Worm (Caenorhabditis elegans) whole organism, young adult: ENCODE data around the gene str-187.

Source experiments
- B0035.1 ChIP-seq: sonication (generic microtip); optimal IDR thresholded peaks from 2 replicates; lab custom pipeline; 2016; ENCODE audit warnings: missing genetic modification characterization, mild to moderate bottlenecking, missing compliant biosample characterization, missing genotype, missing genetic modification reagents
- B0336.3 ChIP-seq: fragments of 200-800 bp; sonication (Bioruptor generic); IDR thresholded peaks from 2 replicates; pipeline ENCODE4 v1.3.6; 2022; ENCODE audit warnings: missing genetic modification characterization, missing compliant biosample characterization
- C06A6.2 ChIP-seq: fragments of 200-800 bp; sonication (Bioruptor generic); conservative IDR thresholded peaks from 2 replicates; pipeline ENCODE4 v1.3.6; 2022; ENCODE audit warnings: missing genetic modification characterization, missing compliant biosample characterization
- F33H1.4 ChIP-seq: fragments of 200-800 bp; sonication (Bioruptor generic); IDR thresholded peaks from 2 replicates; pipeline ENCODE4 v1.3.6; 2022; ENCODE audit warnings: missing genetic modification reagents, missing genetic modification characterization, missing compliant biosample characterization
- F37B4.10 ChIP-seq: fragments of 200-800 bp; sonication (Bioruptor generic); IDR thresholded peaks from 2 replicates; pipeline ENCODE4 v1.3.6; 2022; ENCODE audit warnings: missing genetic modification characterization, missing compliant biosample characterization
- F49E8.2 ChIP-seq: sonication (generic microtip); optimal IDR thresholded peaks from 3 replicates; lab custom pipeline; 2017; ENCODE audit warnings: missing genetic modification characterization, mild to moderate bottlenecking, missing compliant biosample characterization, antibody characterized with exemption, moderate library complexity; ENCODE audit not compliant: insufficient read depth
- F55B11.4 ChIP-seq: sonication (generic microtip); optimal IDR thresholded peaks from 2 replicates; lab custom pipeline; 2016; ENCODE audit warnings: missing compliant biosample characterization, missing genetic modification characterization, borderline replicate concordance; ENCODE audit not compliant: insufficient read depth
- F57A8.1 ChIP-seq: fragments of 200-800 bp; sonication (Bioruptor generic); optimal IDR thresholded peaks from 2 replicates; lab custom pipeline; 2018; ENCODE audit warnings: mild to moderate bottlenecking, missing genetic modification characterization, moderate library complexity, missing compliant biosample characterization
- T26A5.8 ChIP-seq: sonication (generic microtip); optimal IDR thresholded peaks from 2 replicates; lab custom pipeline; 2016; ENCODE audit warnings: missing genetic modification characterization, missing compliant biosample characterization
- Y53F4B.3 ChIP-seq: fragments of 200-800 bp; sonication (Bioruptor generic); IDR thresholded peaks from 2 replicates; pipeline ENCODE4 v1.3.6; 2022; ENCODE audit warnings: missing genetic modification reagents, missing genetic modification characterization, missing compliant biosample characterization
- ZK185.1 ChIP-seq: sonication (generic microtip); optimal IDR thresholded peaks from 2 replicates; lab custom pipeline; 2016; ENCODE audit warnings: mild to moderate bottlenecking, missing genetic modification characterization, missing compliant biosample characterization; ENCODE audit not compliant: poor library complexity, severe bottlenecking
- attf-5 ChIP-seq: fragments of 200-800 bp; sonication (Bioruptor generic); optimal IDR thresholded peaks from 2 replicates; lab custom pipeline; 2018; ENCODE audit warnings: mild to moderate bottlenecking, missing genetic modification characterization, missing compliant biosample characterization
- attf-6 ChIP-seq: fragments of 200-800 bp; sonication (Bioruptor generic); IDR thresholded peaks from 2 replicates; pipeline ENCODE4 v1.3.6; 2022; ENCODE audit warnings: missing genetic modification reagents, missing genetic modification characterization, missing compliant biosample characterization
- ceh-79 ChIP-seq: sonication (generic microtip); optimal IDR thresholded peaks from 2 replicates; lab custom pipeline; 2017; ENCODE audit warnings: mild to moderate bottlenecking, missing genetic modification characterization, missing compliant biosample characterization
- dox-1 ChIP-seq: fragments of 200-800 bp; sonication (Bioruptor generic); IDR thresholded peaks from 2 replicates; pipeline ENCODE4 v1.3.6; 2022; ENCODE audit warnings: missing genetic modification reagents, missing genetic modification characterization, missing compliant biosample characterization
- ekl-4 ChIP-seq: fragments of 200-800 bp; sonication (Bioruptor generic); IDR thresholded peaks from 2 replicates; pipeline ENCODE4 v1.3.6; 2022; ENCODE audit warnings: missing genetic modification reagents, missing genetic modification characterization, missing compliant biosample characterization
- gei-17 ChIP-seq: fragments of 200-800 bp; sonication (Bioruptor generic); optimal IDR thresholded peaks from 2 replicates; lab custom pipeline; 2018; ENCODE audit warnings: mild to moderate bottlenecking, missing genetic modification characterization, missing compliant biosample characterization
- hlh-12 ChIP-seq: sonication (generic microtip); optimal IDR thresholded peaks from 2 replicates; lab custom pipeline; 2016; ENCODE audit warnings: missing genetic modification characterization, missing compliant biosample characterization
- hmg-20 ChIP-seq: fragments of 200-800 bp; sonication (Bioruptor generic); IDR thresholded peaks from 2 replicates; pipeline ENCODE4 v1.3.6; 2022; ENCODE audit warnings: missing genetic modification reagents, missing genetic modification characterization, missing compliant biosample characterization
- hrde-1 ChIP-seq: sonication (generic microtip); optimal IDR thresholded peaks from 2 replicates; lab custom pipeline; 2016; ENCODE audit warnings: missing genetic modification characterization, mild to moderate bottlenecking, missing compliant biosample characterization, moderate library complexity, missing genotype, missing genetic modification reagents, borderline replicate concordance
- let-526 ChIP-seq: fragments of 200-800 bp; sonication (Bioruptor generic); IDR thresholded peaks from 2 replicates; pipeline ENCODE4 v1.3.6; 2022; ENCODE audit warnings: missing genetic modification reagents, missing genetic modification characterization, missing compliant biosample characterization
- lin-26 ChIP-seq: fragments of 200-800 bp; sonication (Bioruptor generic); IDR thresholded peaks from 2 replicates; pipeline ENCODE4 v1.3.6; 2022; ENCODE audit warnings: missing genetic modification reagents, missing genetic modification characterization, missing compliant biosample characterization
- lin-35 ChIP-seq, 3 experiments: fragments of 150-350 bp in 2 of 3; sonication (generic microtip) in 1 of 3; optimal IDR thresholded peaks; 2 replicates each; lab custom pipeline; 2014 to 2018; ENCODE audit warnings: missing biosample characterization in 3 of 3, missing genetic modification characterization in 3 of 3, missing genetic modification reagents in 3 of 3
- lir-1 ChIP-seq: fragments of 200-800 bp; sonication (Bioruptor generic); conservative IDR thresholded peaks from 2 replicates; pipeline ENCODE4 v1.3.6; 2022; ENCODE audit warnings: missing genetic modification reagents, missing genetic modification characterization, missing compliant biosample characterization
- madf-10 ChIP-seq: sonication (generic microtip); optimal IDR thresholded peaks from 2 replicates; lab custom pipeline; 2016; ENCODE audit warnings: mild to moderate bottlenecking, missing genetic modification characterization, missing compliant biosample characterization
- nfya-2 ChIP-seq: fragments of 200-800 bp; sonication (Bioruptor generic); IDR thresholded peaks from 2 replicates; pipeline ENCODE4 v1.3.6; 2022; ENCODE audit warnings: missing genetic modification reagents, missing genetic modification characterization, missing compliant biosample characterization
- nfyb-1 ChIP-seq: fragments of 200-800 bp; sonication (Bioruptor generic); IDR thresholded peaks from 2 replicates; pipeline ENCODE4 v1.3.6; 2022; ENCODE audit warnings: missing genetic modification reagents, missing genetic modification characterization, missing compliant biosample characterization
- pbrm-1 ChIP-seq: fragments of 200-800 bp; sonication (Bioruptor generic); IDR thresholded peaks from 2 replicates; pipeline ENCODE4 v1.3.6; 2022; ENCODE audit warnings: missing genetic modification reagents, missing genetic modification characterization, missing compliant biosample characterization
- pha-4 ChIP-seq: fragments of 150-350 bp; sonication (generic microtip); optimal IDR thresholded peaks from 2 replicates; lab custom pipeline; 2014; ENCODE audit warnings: missing biosample characterization, missing genetic modification reagents, missing genetic modification characterization
- rec-8 ChIP-seq, 2 experiments: sonication (generic microtip); optimal IDR thresholded peaks; 2 replicates each; lab custom pipeline; 2016; ENCODE audit warnings: mild to moderate bottlenecking in 2 of 2, missing genetic modification characterization in 2 of 2, missing genetic modification reagents in 2 of 2, missing genotype in 2 of 2, missing biosample characterization in 1 of 2, missing compliant biosample characterization in 1 of 2, moderate library complexity in 1 of 2
- sdz-38 ChIP-seq: sonication (generic microtip); optimal IDR thresholded peaks from 2 replicates; lab custom pipeline; 2016; ENCODE audit warnings: missing genotype, missing genetic modification characterization, missing compliant biosample characterization
- snpc-1.3 ChIP-seq: sonication (generic microtip); optimal IDR thresholded peaks from 2 replicates; lab custom pipeline; 2017; ENCODE audit warnings: missing genetic modification characterization, mild to moderate bottlenecking, missing compliant biosample characterization, antibody characterized with exemption, moderate library complexity, missing genotype, missing genetic modification reagents; ENCODE audit not compliant: insufficient read depth
- snpc-4 ChIP-seq, 5 experiments: fragments of 150-350 bp in 1 of 5; sonication (generic microtip) in 4 of 5; optimal IDR thresholded peaks; 2 replicates each; lab custom pipeline; 2014 to 2018; ENCODE audit warnings: missing genetic modification characterization in 5 of 5, missing biosample characterization in 3 of 5, antibody characterized with exemption in 2 of 5, mild to moderate bottlenecking in 2 of 5, missing compliant biosample characterization in 2 of 5, missing genotype in 2 of 5, moderate library complexity in 2 of 5, missing genetic modification reagents in 1 of 5
- tbp1 ChIP-seq: fragments of 200-800 bp; sonication (Bioruptor generic); optimal IDR thresholded peaks from 2 replicates; lab custom pipeline; 2018; ENCODE audit warnings: mild to moderate bottlenecking, missing genetic modification characterization, missing compliant biosample characterization
- unc-130 ChIP-seq: sonication (generic microtip); optimal IDR thresholded peaks from 2 replicates; lab custom pipeline; 2016; ENCODE audit warnings: missing genetic modification reagents, missing genetic modification characterization, missing compliant biosample characterization
- zfh-2 ChIP-seq: fragments of 200-800 bp; sonication (Bioruptor generic); conservative IDR thresholded peaks from 2 replicates; pipeline ENCODE4 v1.3.6; 2022; ENCODE audit warnings: missing genetic modification reagents, missing genetic modification characterization, missing compliant biosample characterization
- ztf-22 ChIP-seq: fragments of 200-800 bp; sonication (Bioruptor generic); optimal IDR thresholded peaks from 2 replicates; lab custom pipeline; 2018; ENCODE audit warnings: mild to moderate bottlenecking, missing genetic modification characterization, moderate library complexity, missing compliant biosample characterization
- ztf-25 ChIP-seq: fragments of 200-800 bp; sonication (Bioruptor generic); IDR thresholded peaks from 2 replicates; pipeline ENCODE4 v1.3.6; 2022; ENCODE audit warnings: missing genetic modification reagents, missing genetic modification characterization, missing compliant biosample characterization
- ztf-28 ChIP-seq: fragments of 200-800 bp; sonication (Bioruptor generic); IDR thresholded peaks from 2 replicates; pipeline ENCODE4 v1.3.6; 2022; ENCODE audit warnings: missing genetic modification reagents, missing genetic modification characterization, missing compliant biosample characterization
- ztf-3 ChIP-seq: fragments of 200-800 bp; sonication (Bioruptor generic); optimal IDR thresholded peaks from 2 replicates; lab custom pipeline; 2018; ENCODE audit warnings: mild to moderate bottlenecking, missing genetic modification characterization, missing compliant biosample characterization

str-187 gene

DNA sequence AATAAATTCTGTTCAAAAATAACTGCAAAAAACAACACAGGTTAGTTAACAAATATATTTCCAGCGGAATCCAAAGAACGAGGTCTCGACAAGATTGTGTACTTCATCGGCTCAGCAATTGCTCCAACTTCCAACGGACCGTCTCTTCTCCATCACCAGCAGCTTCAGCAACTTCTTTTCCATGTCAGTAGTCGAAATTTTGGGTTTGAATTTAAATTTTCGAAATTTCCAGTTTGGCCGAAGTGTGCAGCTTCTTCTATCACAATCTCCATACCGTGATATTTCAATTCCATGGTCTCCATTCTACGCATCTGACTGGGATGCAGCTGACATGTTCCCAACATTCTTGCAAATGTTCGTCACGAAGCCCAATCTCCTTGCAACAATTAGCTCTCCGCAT lies 11.9 kb upstream of the str-187 start:
- TF ChIP-seq lir-1 (GFP tag; lab: Robert Waterston, UW) (no peak), ZK185.1 (tag; lab: Kevin White, UChicago) (no peak), sdz-38 (tag; lab: Kevin White, UChicago) (no peak), T26A5.8 (tag; lab: Kevin White, UChicago) (no peak), let-526 (GFP tag; lab: Robert Waterston, UW) (no peak), nfyb-1 (no peak), C06A6.2 (no peak), ztf-25 (GFP tag; lab: Robert Waterston, UW) (no peak), pbrm-1 (GFP tag; lab: Robert Waterston, UW) (no peak)

DNA sequence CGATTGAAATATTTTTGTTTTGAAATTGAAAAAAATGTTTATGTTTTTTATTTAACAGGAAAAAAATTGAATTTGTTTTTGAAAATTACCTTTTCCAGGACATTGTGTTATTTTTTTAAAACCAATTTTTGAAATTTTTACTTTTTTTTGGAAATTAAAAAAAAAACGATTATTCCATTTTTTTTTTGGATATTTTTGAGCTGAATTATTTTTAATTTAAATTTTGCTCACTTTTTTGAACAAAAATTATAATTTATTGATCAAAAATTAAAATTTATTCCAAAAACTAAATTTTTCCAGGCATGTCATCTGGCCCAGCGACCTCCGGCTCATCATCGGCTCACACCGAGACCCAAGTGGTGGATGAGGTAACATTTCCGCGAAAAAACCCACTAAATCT lies 10.4 kb upstream of the str-187 start, which contains the start of gene gtf-2E1:
TSS of gene gtf-2E1 (plus strand) at position 301 of the 400 bp plus-strand sequence.
- no peak for TF ChIP-seq madf-10 (tag; lab: Kevin White, UChicago)
- TF ChIP-seq attf-6 (GFP tag; lab: Robert Waterston, UW): no peak
- no peak for TF ChIP-seq Y53F4B.3 (GFP tag; lab: Robert Waterston, UW)
- TF ChIP-seq snpc-4 (GFP tag; optimal IDR thresholded peaks at IDR 0.05; lab: Kevin White, UChicago): no peak
- peak in 1 of 4 experiments; percentile 6 for TF ChIP-seq snpc-4 (tag; optimal IDR thresholded peaks at IDR 0.05; lab: Kevin White, UChicago)

ce11 chrIV:17258824-17259223 lies 6.6 kb upstream of the str-187 start:
- TF ChIP-seq pha-4 (no peak), ztf-22 (no peak), ztf-3 (GFP tag; lab: Kevin White, UChicago) (no peak), dox-1 (no peak), gei-17 (GFP tag; lab: Kevin White, UChicago) (no peak), zfh-2 (no peak), F55B11.4 (no peak), lin-26 (no peak), lin-35 (GFP tag; optimal IDR thresholded peaks at IDR 0.05; lab: Kevin White, UChicago) (no peak), nfya-2 (GFP tag; lab: Robert Waterston, UW) (no peak), unc-130 (GFP tag; lab: Kevin White, UChicago) (no peak), ekl-4 (no peak), hmg-20 (GFP tag; lab: Robert Waterston, UW) (no peak), rec-8 (tag; optimal IDR thresholded peaks at IDR 0.05; lab: Kevin White, UChicago) (no peak), ztf-28 (GFP tag; lab: Robert Waterston, UW) (no peak), B0035.1 (tag; lab: Kevin White, UChicago) (no peak), hlh-12 (tag; lab: Kevin White, UChicago) (no peak)

DNA sequence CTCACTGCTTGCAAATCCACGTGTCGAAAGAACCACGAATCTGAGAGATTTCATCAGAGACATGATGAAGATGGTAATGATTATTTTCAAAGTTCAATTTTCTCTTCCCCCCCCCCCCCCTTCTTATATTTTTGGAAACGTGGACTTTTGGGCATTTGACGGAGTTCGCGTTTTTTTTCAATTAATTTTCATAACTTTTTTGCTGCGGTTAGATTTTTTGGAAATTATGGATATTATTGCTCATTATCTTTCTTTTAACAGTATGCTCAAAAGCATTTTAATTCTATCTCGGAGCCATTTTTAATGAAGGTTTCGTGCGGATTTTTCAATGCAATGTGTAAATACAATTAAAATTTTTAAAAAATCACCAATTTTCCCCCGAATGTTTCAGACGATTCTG lies 6.1 kb upstream of the str-187 start, which contains the start of gene phyh-1:
TSS of gene phyh-1 (minus strand) at position 101 of the 400 bp plus-strand sequence.
- TF ChIP-seq C06A6.2 (no peak), F33H1.4 (GFP tag; lab: Robert Waterston, UW) (no peak), Y53F4B.3 (GFP tag; lab: Robert Waterston, UW) (no peak), snpc-1.3 (tag; lab: Kevin White, UChicago) (no peak), B0336.3 (no peak), sdz-38 (tag; lab: Kevin White, UChicago) (no peak), F37B4.10 (GFP tag; lab: Robert Waterston, UW) (no peak), F57A8.1 (GFP tag; lab: Kevin White, UChicago) (no peak), hlh-12 (tag; lab: Kevin White, UChicago) (no peak), tbp1 (GFP tag; lab: Kevin White, UChicago) (no peak), nfya-2 (GFP tag; lab: Robert Waterston, UW) (no peak), attf-5 (GFP tag; lab: Kevin White, UChicago) (no peak), ceh-79 (tag; lab: Kevin White, UChicago) (no peak), hrde-1 (no peak), F49E8.2 (tag; lab: Kevin White, UChicago) (no peak)
- TF ChIP-seq, all 124 proteins: peak for 0
